Worm (Caenorhabditis elegans) whole organism, L3 larva: ENCODE measurements around the gene raga-1.

Source experiments
- ama-1 ChIP-seq: fragments of 150-350 bp; optimal IDR thresholded peaks from 2 replicates; lab custom pipeline; 2018
- daf-12 ChIP-seq: fragments of 150-350 bp; optimal IDR thresholded peaks from 2 replicates; lab custom pipeline; 2014; ENCODE audit warnings: missing biosample characterization, missing genetic modification reagents, missing genetic modification characterization
- egl-27 ChIP-seq: sonication (generic microtip); optimal IDR thresholded peaks from 4 replicates; lab custom pipeline; 2017; ENCODE audit warnings: missing biosample characterization, missing genetic modification reagents, missing genetic modification characterization
- elt-1 ChIP-seq: fragments of 150-350 bp; optimal IDR thresholded peaks from 2 replicates; lab custom pipeline; 2014; ENCODE audit warnings: missing biosample characterization, missing genetic modification characterization
- lin-15B ChIP-seq: fragments of 150-350 bp; optimal IDR thresholded peaks from 2 replicates; lab custom pipeline; 2014; ENCODE audit warnings: missing biosample characterization, missing genetic modification characterization
- nhr-11 ChIP-seq: fragments of 150-350 bp; optimal IDR thresholded peaks from 2 replicates; lab custom pipeline; 2014; ENCODE audit warnings: missing biosample characterization, missing genetic modification characterization
- nhr-12 ChIP-seq: fragments of 150-350 bp; optimal IDR thresholded peaks from 2 replicates; lab custom pipeline; 2014; ENCODE audit warnings: missing biosample characterization, missing genetic modification characterization
- nhr-23 ChIP-seq: fragments of 150-350 bp; optimal IDR thresholded peaks from 2 replicates; lab custom pipeline; 2014; ENCODE audit warnings: missing biosample characterization, missing genetic modification reagents, missing genetic modification characterization
- nhr-76 ChIP-seq: fragments of 150-350 bp; sonication (generic microtip); optimal IDR thresholded peaks from 5 replicates; lab custom pipeline; 2014; ENCODE audit warnings: missing biosample characterization, missing genetic modification characterization
- pqm-1 ChIP-seq: fragments of 150-350 bp; optimal IDR thresholded peaks from 2 replicates; lab custom pipeline; 2017; ENCODE audit warnings: missing biosample characterization, missing genetic modification characterization, inconsistent platforms
- snpc-4 ChIP-seq: fragments of 150-350 bp; optimal IDR thresholded peaks from 2 replicates; lab custom pipeline; 2014; ENCODE audit warnings: missing biosample characterization, missing genetic modification characterization
- unc-62 ChIP-seq: fragments of 150-350 bp; sonication (generic microtip); optimal IDR thresholded peaks from 4 replicates; lab custom pipeline; 2014; ENCODE audit warnings: missing biosample characterization, missing genetic modification reagents, missing genetic modification characterization
- ztf-11 ChIP-seq: fragments of 150-350 bp; optimal IDR thresholded peaks from 2 replicates; lab custom pipeline; 2014; ENCODE audit warnings: missing biosample characterization, missing genetic modification characterization

ce11 chrII:11270829-11271228 lies 30.3 kb upstream of the raga-1 start:
- TF ChIP-seq egl-27 (tag; lab: Kevin White, UChicago) (no peak), nhr-76 (tag; lab: Kevin White, UChicago) (no peak), nhr-11 (tag; lab: Kevin White, UChicago) (no peak), nhr-12 (tag; lab: Kevin White, UChicago) (no peak), ama-1 (lab: Kevin White, UChicago) (no peak), pqm-1 (no peak), elt-1 (no peak), unc-62 (no peak), nhr-23 (tag; lab: Kevin White, UChicago) (no peak), daf-12 (tag; lab: Kevin White, UChicago) (no peak), ztf-11 (tag; lab: Kevin White, UChicago) (no peak), snpc-4 (tag; lab: Kevin White, UChicago) (no peak), lin-15B (tag; lab: Kevin White, UChicago) (no peak)
